Fruit fly (Drosophila melanogaster): ENCODE data around the gene CG14961.
A peak's percentile ranks its signal among the peaks of the same experiment; 100 is the strongest.

CG14961 gene

DNA sequence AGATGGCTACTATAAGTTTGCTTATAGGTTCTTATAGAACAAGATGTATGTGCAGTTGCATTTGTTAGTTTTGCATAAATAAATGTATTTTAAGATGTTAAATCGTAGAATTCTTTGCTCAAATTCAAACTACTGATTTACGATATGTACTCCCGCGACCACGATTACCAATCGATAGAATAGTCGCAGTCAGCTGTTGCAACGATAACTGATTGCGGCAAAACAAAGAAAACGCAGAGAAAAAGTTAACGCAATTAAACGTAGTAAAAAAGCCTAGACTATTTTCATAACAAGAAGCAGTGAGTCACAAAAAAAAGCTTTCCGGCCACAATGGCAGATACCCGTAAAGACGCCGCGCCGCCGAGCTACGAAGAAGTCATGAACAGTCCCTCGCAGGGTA, 46.7 kb downstream of the CG14961 start, which contains the start of gene CG12012:
Gene CG12012, plus strand, starts transcription at position 207 of the 400 bp plus-strand sequence.
- TF ChIP-seq CG17801 (GFP tag; optimal IDR thresholded peaks at IDR 0.05; ENCODE audit: partially characterized antibody), result peak; percentile 64

DNA sequence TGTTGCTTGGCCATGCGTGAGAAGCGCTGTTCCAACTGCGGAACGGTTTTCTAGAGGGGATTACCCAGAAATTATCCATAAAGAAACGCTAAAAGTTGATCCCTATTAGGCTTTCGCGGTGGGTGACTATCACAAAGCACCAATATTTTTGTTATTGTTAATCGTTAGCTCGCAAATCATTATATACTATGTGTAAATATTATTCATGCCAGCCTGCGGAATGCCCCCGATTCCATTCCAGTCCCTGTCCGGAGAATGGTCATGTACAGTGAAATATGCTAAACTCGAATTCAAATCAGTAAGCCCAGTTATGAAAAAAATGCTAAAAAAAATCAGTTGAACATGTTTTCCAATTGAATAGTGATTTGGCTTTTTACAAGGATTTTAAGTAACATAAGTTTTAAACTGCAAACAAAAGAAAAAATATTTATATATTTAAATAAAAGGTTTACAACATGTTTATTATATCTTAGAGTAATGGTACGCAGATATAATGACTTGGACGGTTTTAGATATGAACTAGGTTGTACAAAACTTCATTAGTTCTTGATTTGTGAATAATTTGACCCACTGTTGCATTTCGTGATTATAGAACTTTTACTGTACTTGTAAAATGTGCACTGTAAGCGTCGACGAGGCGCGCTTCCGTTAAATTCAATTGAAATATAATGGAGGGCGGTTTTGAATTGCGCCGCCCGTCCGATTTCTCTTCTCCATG, 47.5 kb downstream of the CG14961 start:
- no peak for TF ChIP-seq CG17801 (GFP tag; optimal IDR thresholded peaks at IDR 0.05; ENCODE audit: partially characterized antibody)

DNA sequence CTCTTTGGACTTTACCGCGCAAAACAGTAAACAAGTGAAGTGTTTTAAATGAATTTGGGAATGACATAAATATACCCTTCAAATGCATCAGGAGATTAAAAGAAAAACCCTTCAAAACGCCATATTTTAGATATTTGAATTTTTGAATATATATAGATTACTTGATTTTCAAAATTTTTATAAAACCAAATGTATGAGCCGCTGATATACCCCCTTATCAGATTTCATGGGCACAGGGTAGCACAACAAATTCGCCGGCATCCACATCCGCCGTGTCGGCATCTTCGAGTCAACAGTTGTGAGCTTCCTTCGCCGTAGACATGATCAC, 48.1 kb downstream of the CG14961 start, which contains the start of gene Ids:
Gene Ids, plus strand, starts transcription at position 304 of the 328 bp plus-strand sequence.
- peak; percentile 59 for TF ChIP-seq CG17801 (GFP tag; optimal IDR thresholded peaks at IDR 0.05; ENCODE audit: partially characterized antibody)

DNA sequence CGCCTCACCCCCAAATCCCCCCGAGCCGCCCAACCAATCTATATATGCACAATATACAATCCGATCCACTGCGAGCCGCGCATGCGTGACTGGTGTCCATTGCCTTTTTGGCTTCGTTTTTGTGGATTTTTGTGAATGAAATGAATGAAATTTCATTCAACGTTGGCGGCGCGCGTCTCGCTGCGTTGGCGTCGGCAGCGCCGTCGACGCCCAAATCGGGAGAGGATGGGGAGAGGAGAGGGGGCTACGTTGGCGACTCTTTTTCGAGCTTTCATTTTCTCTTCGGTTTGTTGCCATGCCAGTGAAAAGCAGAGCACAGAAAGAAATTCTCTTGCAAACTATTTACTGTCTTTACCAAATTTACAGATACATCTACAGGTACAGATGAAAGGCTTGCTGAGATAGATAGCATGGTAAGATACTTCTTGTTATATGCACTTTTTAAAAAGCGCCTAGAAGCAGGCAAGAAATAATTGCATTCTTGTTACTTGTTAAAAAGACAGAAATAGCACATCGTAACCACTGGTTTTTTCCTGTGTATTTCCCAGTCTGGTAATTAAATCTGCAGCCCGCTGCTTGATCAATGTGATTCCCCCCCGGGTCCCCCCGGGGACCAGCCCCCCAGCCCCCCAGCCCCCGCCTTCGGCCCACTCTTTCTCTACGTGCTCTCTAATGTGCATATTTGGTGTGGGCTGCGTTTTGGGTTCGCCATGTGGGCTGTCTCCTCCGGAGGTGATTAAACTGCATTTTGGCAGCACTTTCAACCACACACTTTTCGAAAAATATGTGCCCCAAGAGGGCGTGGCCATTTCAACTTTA, 50.6 kb downstream of the CG14961 start:
- TF ChIP-seq CG17801 (GFP tag; optimal IDR thresholded peaks at IDR 0.05; ENCODE audit: partially characterized antibody), result no peak

DNA sequence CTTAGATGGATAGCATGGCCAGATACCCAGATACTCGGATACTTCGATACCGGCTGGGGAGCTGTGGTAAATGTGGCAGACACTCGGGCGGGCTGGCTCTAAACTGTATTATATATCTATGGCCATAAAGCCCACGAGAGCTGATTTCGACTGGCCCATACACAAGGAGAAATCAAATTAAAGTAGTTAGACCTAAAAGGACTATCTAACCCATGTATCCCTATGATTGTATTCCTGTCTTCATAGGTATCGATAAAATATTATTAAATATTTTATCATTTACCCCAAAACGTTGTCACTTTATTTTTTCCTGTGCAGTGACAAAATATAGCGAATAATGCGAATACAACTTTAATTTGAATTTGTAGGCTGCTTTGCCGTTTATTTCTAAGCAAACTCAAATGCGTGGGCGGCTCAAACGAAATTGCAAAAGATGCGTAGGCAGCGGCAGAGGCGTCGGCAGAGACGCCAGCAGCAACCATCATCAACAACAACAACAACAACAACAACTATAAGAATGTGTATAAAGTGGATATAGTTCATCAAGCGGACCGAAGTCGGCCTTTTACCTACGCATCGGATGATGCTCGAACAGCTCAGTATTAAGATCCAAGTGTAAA, 52.1 kb downstream of the CG14961 start:
- TF ChIP-seq CG17801 (GFP tag; optimal IDR thresholded peaks at IDR 0.05; ENCODE audit: partially characterized antibody), result no peak

DNA sequence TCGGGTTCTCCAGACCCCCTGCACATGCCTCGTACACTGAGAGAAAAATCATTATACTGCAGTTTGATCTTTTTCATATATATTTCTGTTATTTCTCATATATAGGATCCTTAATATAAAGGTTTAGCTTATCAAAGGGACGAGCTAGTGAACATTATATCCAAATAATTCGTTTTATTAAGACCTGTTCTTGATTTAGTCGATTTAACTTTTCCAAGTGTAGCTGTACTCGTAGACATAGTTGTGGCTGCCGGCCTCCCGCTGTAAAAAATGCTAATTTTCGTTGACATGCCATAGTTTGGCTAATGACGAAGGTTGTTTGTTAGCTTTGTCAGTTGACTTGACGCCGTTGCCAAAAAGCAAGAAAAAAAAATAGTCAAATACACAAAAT, 52.6 kb downstream of the CG14961 start:
- TF ChIP-seq CG17801 (GFP tag; optimal IDR thresholded peaks at IDR 0.05; ENCODE audit: partially characterized antibody), result no peak

Measured in ovary, adult (tissue).